Fruit fly (Drosophila melanogaster): ENCODE measurements around the gene Six4.

Gene Six4

dm6 chr3L:20792693-20793092 lies at the start of gene Six4:
Gene Six4 (minus strand): TSS chr3L:20792777.
- TF ChIP-seq CG31627 (GFP tag; optimal IDR thresholded peaks at IDR 0.05), result no peak

- TF ChIP-seq CG15336 (GFP tag; IDR thresholded peaks at IDR 0.05) (no peak), Hr39 (GFP tag; optimal IDR thresholded peaks at IDR 0.05) (no peak), Hr38 (GFP tag; optimal IDR thresholded peaks at IDR 0.05) (no peak), CG32006 (GFP tag; optimal IDR thresholded peaks at IDR 0.05) (no peak), cyc (GFP tag; optimal IDR thresholded peaks at IDR 0.05) (peak; percentile 53), CG4318 (GFP tag; optimal IDR thresholded peaks at IDR 0.05) (no peak), CG10631 (GFP tag; optimal IDR thresholded peaks at IDR 0.05) (no peak), CG31627 (GFP tag; optimal IDR thresholded peaks at IDR 0.05) (peak; percentile 63), acj6 (GFP tag; optimal IDR thresholded peaks at IDR 0.05) (no peak), fd85E (GFP tag; optimal IDR thresholded peaks at IDR 0.05) (no peak), Ets96B (tag; optimal IDR thresholded peaks at IDR 0.05) (no peak), Sox14 (GFP tag; optimal IDR thresholded peaks at IDR 0.05) (peak; percentile 37), topi (GFP tag; optimal IDR thresholded peaks at IDR 0.05) (no peak), CG6854 (GFP tag; optimal IDR thresholded peaks at IDR 0.05) (no peak), CG6792 (GFP tag; optimal IDR thresholded peaks at IDR 0.05) (peak; percentile 2), Ets21C (GFP tag; optimal IDR thresholded peaks at IDR 0.05) (no peak), eg (GFP tag; IDR thresholded peaks at IDR 0.05) (no peak), dac (GFP tag; optimal IDR thresholded peaks at IDR 0.05) (no peak), CG6276 (GFP tag; optimal IDR thresholded peaks at IDR 0.05) (no peak), dsx (GFP tag; optimal IDR thresholded peaks at IDR 0.05; ENCODE audit: poor library complexity, severe bottlenecking) (no peak), CG6808 (GFP tag; optimal IDR thresholded peaks at IDR 0.05) (peak; percentile 58), fkh (GFP tag; optimal IDR thresholded peaks at IDR 0.05) (no peak), CG7368 (GFP tag; optimal IDR thresholded peaks at IDR 0.05) (no peak), Met (GFP tag; optimal IDR thresholded peaks at IDR 0.05) (no peak), Smox (GFP tag; optimal IDR thresholded peaks at IDR 0.05) (peak; percentile 12), esn (GFP tag; optimal IDR thresholded peaks at IDR 0.05) (no peak), pdm3 (GFP tag; optimal IDR thresholded peaks at IDR 0.05) (no peak), lz (GFP tag; optimal IDR thresholded peaks at IDR 0.05) (peak; percentile 44)
Observed at dm6 chr3L:20841465-20842109, 49.0 kb upstream of the Six4 start, which contains the start of the genes CSN3 and CG11456. Gene CSN3 (minus strand): TSS chr3L:20841576. Gene CG11456 (plus strand): TSS chr3L:20841987.

dm6 chr3L:20837831-20838301 lies 45.3 kb upstream of the Six4 start:
- no peak for TF ChIP-seq ss (GFP tag; optimal IDR thresholded peaks at IDR 0.05)
- TF ChIP-seq vri (GFP tag; optimal IDR thresholded peaks at IDR 0.05), result peak; percentile 55
- no peak for TF ChIP-seq CG11902 (GFP tag; optimal IDR thresholded peaks at IDR 0.05)

dm6 chr3L:20837040-20837830 lies 44.7 kb upstream of the Six4 start, which contains the start of gene CG13255:
Gene CG13255 (plus strand): TSS chr3L:20837488.
- TF ChIP-seq esn (GFP tag; optimal IDR thresholded peaks at IDR 0.05) (peak; percentile 56), Eip75B (GFP tag; optimal IDR thresholded peaks at IDR 0.05) (peak; percentile 29), vri (GFP tag; optimal IDR thresholded peaks at IDR 0.05) (no peak), Hr4 (GFP tag; optimal IDR thresholded peaks at IDR 0.05) (no peak), Gug (GFP tag; IDR thresholded peaks at IDR 0.05) (no peak), Sox15 (GFP tag; optimal IDR thresholded peaks at IDR 0.05) (no peak), CG8119 (GFP tag; IDR thresholded peaks at IDR 0.05) (no peak), CG9139 (GFP tag; optimal IDR thresholded peaks at IDR 0.05) (no peak), CG11902 (GFP tag; optimal IDR thresholded peaks at IDR 0.05) (no peak), Hr38 (GFP tag; optimal IDR thresholded peaks at IDR 0.05) (no peak), spab (GFP tag; optimal IDR thresholded peaks at IDR 0.05) (no peak), CG10631 (GFP tag; optimal IDR thresholded peaks at IDR 0.05) (no peak), Lpt (GFP tag; optimal IDR thresholded peaks at IDR 0.05) (no peak), fd85E (GFP tag; optimal IDR thresholded peaks at IDR 0.05) (no peak), CG31627 (GFP tag; optimal IDR thresholded peaks at IDR 0.05) (peak; percentile 34), Sox14 (GFP tag; optimal IDR thresholded peaks at IDR 0.05) (no peak), Ets21C (GFP tag; optimal IDR thresholded peaks at IDR 0.05) (no peak), CG6792 (GFP tag; optimal IDR thresholded peaks at IDR 0.05) (peak; percentile 13), CG34406 (GFP tag; optimal IDR thresholded peaks at IDR 0.05) (no peak), CG10669 (GFP tag; optimal IDR thresholded peaks at IDR 0.05) (no peak), CG6808 (GFP tag; optimal IDR thresholded peaks at IDR 0.05) (no peak), CG7368 (GFP tag; optimal IDR thresholded peaks at IDR 0.05) (no peak), CG16779 (tag; optimal IDR thresholded peaks at IDR 0.05) (no peak), CG8319 (GFP tag; optimal IDR thresholded peaks at IDR 0.05) (peak; percentile 0), topi (GFP tag; optimal IDR thresholded peaks at IDR 0.05) (peak; percentile 9)
